Fruit fly (Drosophila melanogaster): Measurements from ENCODE around the gene Lip4.

Lip4 gene

DNA sequence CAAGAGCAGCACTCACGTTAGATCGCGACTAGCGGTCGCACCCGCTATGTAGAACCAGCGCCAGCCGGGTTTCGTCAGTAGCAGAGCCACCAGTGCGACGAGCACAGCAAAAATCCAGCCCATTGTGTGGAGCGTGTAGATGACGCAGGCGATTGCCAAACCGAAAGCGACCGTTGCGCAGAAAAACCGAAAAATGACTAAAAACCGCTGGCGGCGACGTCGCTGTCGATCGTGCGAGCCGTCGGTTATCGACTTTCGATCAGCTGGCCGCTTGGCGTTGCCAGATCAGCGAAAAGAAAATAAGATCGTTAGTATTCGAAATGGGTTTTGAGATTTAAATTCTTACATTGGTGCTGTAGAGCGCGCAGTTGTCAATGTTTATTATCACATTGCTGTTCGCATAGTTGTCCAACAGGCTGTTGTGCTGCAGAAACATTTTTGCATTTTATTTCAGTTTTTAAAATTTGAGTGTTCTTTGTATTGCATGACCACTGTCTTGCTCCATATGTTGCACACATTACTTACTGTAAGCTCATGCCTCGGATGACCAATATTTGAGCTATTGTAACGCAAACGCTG, 10.8 kb upstream of the Lip4 start (continued):
- TF ChIP-seq pita (GFP tag; optimal IDR thresholded peaks at IDR 0.05) (no peak), ap (GFP tag; IDR thresholded peaks at IDR 0.05) (no peak), CG8281 (tag; optimal IDR thresholded peaks at IDR 0.05) (no peak), CG3726 (GFP tag; IDR thresholded peaks at IDR 0.05) (no peak), CG12744 (GFP tag; optimal IDR thresholded peaks at IDR 0.05) (no peak), Dip2 (GFP tag; IDR thresholded peaks at IDR 0.05) (0 out of 2 replicates have a peak, but pooled peaks have one; percentile 5), vfl (GFP tag; optimal IDR thresholded peaks at IDR 0.05) (no peak), Med (GFP tag) (peak; percentile 91), CG6791 (GFP tag; IDR thresholded peaks at IDR 0.05; ENCODE audit: partially characterized antibody) (0 out of 3 replicates have a peak, but pooled peaks have one; percentile 41), MESR4 (GFP tag; optimal IDR thresholded peaks at IDR 0.05) (peak; percentile 22), CG2199 (GFP tag; IDR thresholded peaks at IDR 0.05) (no peak), NFAT (GFP tag; IDR thresholded peaks at IDR 0.05) (0 out of 2 replicates have a peak, but pooled peaks have one; percentile 20), CG4328 (GFP tag; optimal IDR thresholded peaks at IDR 0.05) (no peak), zen (tag; optimal IDR thresholded peaks at IDR 0.05) (no peak), Ets97D (GFP tag; optimal IDR thresholded peaks at IDR 0.05) (peak; percentile 4), Scr (GFP tag; IDR thresholded peaks at IDR 0.05; ENCODE audit: partially characterized antibody) (no peak), Trl (optimal IDR thresholded peaks at IDR 0.05) (no peak), Trl (GFP tag; optimal IDR thresholded peaks at IDR 0.05) (peak; percentile 20), so (GFP tag; IDR thresholded peaks at IDR 0.05) (no peak), CG10543 (GFP tag; optimal IDR thresholded peaks at IDR 0.05) (peak; percentile 74), CG13123 (GFP tag; optimal IDR thresholded peaks at IDR 0.05) (no peak), CG4820 (GFP tag; optimal IDR thresholded peaks at IDR 0.05) (no peak), ranshi (GFP tag; IDR thresholded peaks at IDR 0.05) (peak; percentile 4), CG34422 (GFP tag; IDR thresholded peaks at IDR 0.05) (peak; percentile 61; the same call in 1 of the 3 replicates), abd-A (tag; optimal IDR thresholded peaks at IDR 0.05) (no peak), H15 (GFP tag; IDR thresholded peaks at IDR 0.05) (peak; percentile 35; the same call in 1 of the 3 replicates), mam (GFP tag; optimal IDR thresholded peaks at IDR 0.05) (peak; percentile 47), Elba2 (GFP tag; optimal IDR thresholded peaks at IDR 0.05) (no peak), CG43689 (GFP tag; IDR thresholded peaks at IDR 0.05) (no peak), dati (GFP tag; IDR thresholded peaks at IDR 0.05) (no peak), grau (tag; optimal IDR thresholded peaks at IDR 0.05) (peak; percentile 95), Chrac-16 (GFP tag; optimal IDR thresholded peaks at IDR 0.05) (no peak), CG16863 (GFP tag; optimal IDR thresholded peaks at IDR 0.05) (no peak), kah (GFP tag; optimal IDR thresholded peaks at IDR 0.05) (no peak), mld (GFP tag; IDR thresholded peaks at IDR 0.05; ENCODE audit: partially characterized antibody) (no peak), CG17829 (tag; optimal IDR thresholded peaks at IDR 0.05) (no peak), CG6254 (GFP tag; optimal IDR thresholded peaks at IDR 0.05) (no peak), CG8944 (GFP tag; optimal IDR thresholded peaks at IDR 0.05) (peak; percentile 13), ttk (GFP tag; IDR thresholded peaks at IDR 0.05) (no peak), CG15514 (GFP tag; optimal IDR thresholded peaks at IDR 0.05) (no peak), CG2678 (tag; optimal IDR thresholded peaks at IDR 0.05) (peak; percentile 35), cas (GFP tag; IDR thresholded peaks at IDR 0.05) (no peak), ham (GFP tag; IDR thresholded peaks at IDR 0.05) (no peak), CG13287 (GFP tag; IDR thresholded peaks at IDR 0.05; ENCODE audit: partially characterized antibody) (no peak; the same call in 1 of the 2 replicates), CG7839 (tag; optimal IDR thresholded peaks at IDR 0.05) (peak; percentile 22), CG6854 (GFP tag; optimal IDR thresholded peaks at IDR 0.05) (peak; percentile 21), CG32767 (GFP tag; IDR thresholded peaks at IDR 0.05) (peak; percentile 35), Nf-YB (GFP tag; optimal IDR thresholded peaks at IDR 0.05) (no peak), CG9609 (GFP tag; optimal IDR thresholded peaks at IDR 0.05) (peak; percentile 28), CG6813 (GFP tag; optimal IDR thresholded peaks at IDR 0.05) (peak; percentile 6), sisA (GFP tag; IDR thresholded peaks at IDR 0.05) (peak; percentile 44)
